Fruit fly (Drosophila melanogaster): Measurements from ENCODE around the gene RasGAP1.

Gene RasGAP1

DNA sequence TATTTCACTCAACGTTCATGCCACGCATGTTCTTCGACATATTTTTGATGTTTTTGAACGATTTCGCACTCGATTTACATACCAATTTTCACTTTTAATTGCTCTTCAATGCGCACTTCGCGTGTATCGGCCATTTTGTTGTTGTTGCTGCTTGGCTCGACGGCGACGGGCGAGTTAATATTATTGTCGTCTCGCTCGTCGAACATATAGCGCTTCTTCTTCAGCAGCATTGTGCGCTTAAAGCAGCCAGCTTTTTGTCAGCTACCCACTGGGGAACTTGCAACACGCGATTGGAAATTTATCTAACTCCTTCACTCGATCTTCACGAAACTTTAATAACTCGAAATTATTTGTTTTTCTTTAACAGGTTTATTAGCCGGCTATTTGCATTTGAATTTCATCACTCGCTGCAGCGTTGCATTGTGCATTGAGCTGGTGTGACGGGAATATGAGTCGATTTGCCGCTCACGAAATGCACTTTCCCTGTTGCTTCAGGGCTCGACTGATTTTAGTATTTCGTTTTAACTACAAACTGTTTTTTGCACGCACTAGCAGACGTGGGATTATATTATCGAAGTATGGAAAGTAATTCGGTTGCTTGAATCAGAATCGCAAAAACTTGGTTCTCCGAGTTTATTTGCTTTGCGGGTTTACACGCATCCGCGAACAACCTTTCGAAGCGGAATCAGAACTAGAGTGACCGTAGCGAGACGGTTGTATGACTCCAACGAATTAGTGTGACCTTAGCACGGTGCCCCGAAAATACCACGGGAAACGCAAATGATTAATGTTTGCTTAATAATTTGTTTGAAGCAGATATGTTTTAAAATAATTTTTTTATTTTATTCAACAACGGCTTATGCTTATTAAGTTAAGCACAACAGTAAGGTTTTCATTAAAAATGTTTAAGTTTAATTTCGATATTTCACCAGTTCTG is at the start of gene RasGAP1 (continued):
- TF ChIP-seq row (GFP tag; IDR thresholded peaks at IDR 0.05) (peak; percentile 11; the same call in 2 of the 3 replicates), CG16779 (GFP tag; IDR thresholded peaks at IDR 0.05) (no peak), ssp (GFP tag; IDR thresholded peaks at IDR 0.05) (peak; percentile 26; the same call in 1 of the 2 replicates), nom (GFP tag; optimal IDR thresholded peaks at IDR 0.05) (no peak), pb (GFP tag; optimal IDR thresholded peaks at IDR 0.05) (peak; percentile 48), CG9215 (GFP tag; IDR thresholded peaks at IDR 0.05) (no peak), BEAF-32 (GFP tag; optimal IDR thresholded peaks at IDR 0.05) (peak; percentile 61), CG2712 (tag; optimal IDR thresholded peaks at IDR 0.05) (no peak), CTCF (GFP tag; optimal IDR thresholded peaks at IDR 0.05) (peak; percentile 5), CG1603 (tag; optimal IDR thresholded peaks at IDR 0.05) (peak; percentile 47), nmo (GFP tag; optimal IDR thresholded peaks at IDR 0.05) (peak; percentile 17), Gsc (GFP tag; IDR thresholded peaks at IDR 0.05) (no peak), dm (GFP tag; optimal IDR thresholded peaks at IDR 0.05) (peak; percentile 37), Rfx (GFP tag; IDR thresholded peaks at IDR 0.05) (0 out of 2 replicates have a peak, but pooled peaks have one; percentile 12), bsh (GFP tag; optimal IDR thresholded peaks at IDR 0.05) (no peak), yki (optimal IDR thresholded peaks at IDR 0.05) (no peak), Abd-B (GFP tag; optimal IDR thresholded peaks at IDR 0.05) (peak; percentile 15), Jarid2 (GFP tag; optimal IDR thresholded peaks at IDR 0.05) (peak; percentile 78), Bgb (GFP tag; IDR thresholded peaks at IDR 0.05; ENCODE audit: partially characterized antibody) (no peak; the same call in 1 of the 2 replicates), dmrt11E (tag; optimal IDR thresholded peaks at IDR 0.05) (no peak), CG13287 (GFP tag; IDR thresholded peaks at IDR 0.05; ENCODE audit: partially characterized antibody) (peak; percentile 59), ewg (GFP tag; optimal IDR thresholded peaks at IDR 0.05) (peak; percentile 50), Hey (tag; optimal IDR thresholded peaks at IDR 0.05) (no peak), Meics (GFP tag; optimal IDR thresholded peaks at IDR 0.05) (no peak), CG12219 (GFP tag; optimal IDR thresholded peaks at IDR 0.05) (peak; percentile 18), hth (optimal IDR thresholded peaks at IDR 0.05) (no peak), Awh (GFP tag; IDR thresholded peaks at IDR 0.05) (no peak), CG4360 (GFP tag; IDR thresholded peaks at IDR 0.05) (peak; percentile 88), Neu2 (GFP tag; optimal IDR thresholded peaks at IDR 0.05; ENCODE audit: borderline replicate concordance) (no peak), unc-4 (GFP tag; IDR thresholded peaks at IDR 0.05; ENCODE audit: partially characterized antibody) (peak; percentile 71), CG8359 (GFP tag; optimal IDR thresholded peaks at IDR 0.05; ENCODE audit: borderline replicate concordance) (no peak), CG16863 (GFP tag; optimal IDR thresholded peaks at IDR 0.05) (no peak), CG14441 (GFP tag; IDR thresholded peaks at IDR 0.05) (0 out of 2 replicates have a peak, but pooled peaks have one; percentile 8), slbo (GFP tag; IDR thresholded peaks at IDR 0.05) (peak; percentile 54), Atf6 (GFP tag; IDR thresholded peaks at IDR 0.05) (0 out of 2 replicates have a peak, but pooled peaks have one; percentile 26), CG10147 (GFP tag; optimal IDR thresholded peaks at IDR 0.05) (no peak), CG8478 (optimal IDR thresholded peaks at IDR 0.05) (peak; percentile 72), CG6765 (GFP tag; optimal IDR thresholded peaks at IDR 0.05) (no peak), vnd (GFP tag; IDR thresholded peaks at IDR 0.05; ENCODE audit: partially characterized antibody) (no peak), Taf1 (GFP tag; IDR thresholded peaks at IDR 0.05) (0 out of 2 replicates have a peak, but pooled peaks have one; percentile 7), CG10209 (GFP tag; optimal IDR thresholded peaks at IDR 0.05) (no peak), dysf (GFP tag; IDR thresholded peaks at IDR 0.05) (no peak), CG5180 (GFP tag; optimal IDR thresholded peaks at IDR 0.05) (peak; percentile 46), CG2202 (tag; optimal IDR thresholded peaks at IDR 0.05) (no peak), CG6791 (GFP tag; IDR thresholded peaks at IDR 0.05; ENCODE audit: partially characterized antibody) (peak; percentile 53; the same call in 2 of the 3 replicates), peb (GFP tag; IDR thresholded peaks at IDR 0.05) (no peak), CG8290 (GFP tag; optimal IDR thresholded peaks at IDR 0.05) (no peak), CG8290 (tag; optimal IDR thresholded peaks at IDR 0.05) (peak; percentile 37 to 59), CG18764 (GFP tag; optimal IDR thresholded peaks at IDR 0.05) (no peak)

All from whole organism, embryonic.